Worm (Caenorhabditis elegans) whole organism, L4 larva: ENCODE results near the gene T24D5.4.
A peak's percentile ranks its signal among the peaks of the same experiment; 100 is the strongest.

Experiments used
- aha-1 ChIP-seq: fragments of 150-350 bp; peaks from one replicate; lab custom pipeline; 2014; ENCODE audit warnings: missing biosample characterization, missing genetic modification characterization
- aly-2 ChIP-seq: sonication (generic microtip); optimal IDR thresholded peaks from 2 replicates; lab custom pipeline; 2018; ENCODE audit warnings: missing biosample characterization, missing genetic modification characterization
- hmg-1.1 ChIP-seq: fragments of 200-800 bp; sonication (Bioruptor generic); IDR thresholded peaks from 2 replicates; pipeline ENCODE4 v1.3.6; 2022; ENCODE audit warnings: missing genetic modification reagents, missing genetic modification characterization, missing compliant biosample characterization
- lin-13 ChIP-seq: fragments of 150-350 bp; optimal IDR thresholded peaks from 2 replicates; lab custom pipeline; 2014; ENCODE audit warnings: missing biosample characterization, missing genetic modification reagents, missing genetic modification characterization
- lin-38 ChIP-seq: fragments of 200-800 bp; sonication (Bioruptor generic); IDR thresholded peaks from 2 replicates; pipeline ENCODE4 v1.3.6; 2022; ENCODE audit warnings: missing genetic modification reagents, missing genetic modification characterization, missing compliant biosample characterization
- lin-39 ChIP-seq: fragments of 150-350 bp; optimal IDR thresholded peaks from 2 replicates; lab custom pipeline; 2014; ENCODE audit warnings: missing biosample characterization, missing genetic modification reagents, missing genetic modification characterization
- lsy-2 ChIP-seq, 2 experiments: fragments of 150-350 bp in 1 of 2; sonication (generic microtip) in 1 of 2; optimal IDR thresholded peaks; 2 replicates each; lab custom pipeline; 2014 to 2017; ENCODE audit warnings: missing biosample characterization in 2 of 2, missing genetic modification characterization in 2 of 2
- nhr-237 ChIP-seq: sonication (generic microtip); optimal IDR thresholded peaks from 2 replicates; lab custom pipeline; 2017; ENCODE audit warnings: missing biosample characterization, missing genetic modification characterization
- nhr-25 ChIP-seq: sonication (generic microtip); optimal IDR thresholded peaks from 2 replicates; lab custom pipeline; 2017; ENCODE audit warnings: missing genetic modification characterization, mild to moderate bottlenecking, missing compliant biosample characterization, antibody characterized with exemption, moderate library complexity, borderline replicate concordance; ENCODE audit not compliant: insufficient read depth
- nhr-28 ChIP-seq: fragments of 150-350 bp; optimal IDR thresholded peaks from 2 replicates; lab custom pipeline; 2014; ENCODE audit warnings: missing biosample characterization, missing genetic modification characterization
- spr-3 ChIP-seq: fragments of 200-800 bp; sonication (Bioruptor generic); optimal IDR thresholded peaks from 2 replicates; lab custom pipeline; 2018; ENCODE audit warnings: mild to moderate bottlenecking, missing genetic modification characterization, missing compliant biosample characterization
- unc-62 ChIP-seq, 3 experiments: fragments of 150-350 bp in 1 of 3; sonication (generic microtip); optimal IDR thresholded peaks in 2 of 3; peaks in 1 of 3; 1 replicate in 1 of 3; 2 replicates in 2 of 3; lab custom pipeline; 2014 to 2017; ENCODE audit warnings: missing biosample characterization in 3 of 3, missing genetic modification characterization in 3 of 3, missing genetic modification reagents in 3 of 3, missing genotype in 1 of 3
- zip-2 ChIP-seq: fragments of 150-350 bp; optimal IDR thresholded peaks from 2 replicates; lab custom pipeline; 2014; ENCODE audit warnings: missing biosample characterization, missing genetic modification characterization

DNA sequence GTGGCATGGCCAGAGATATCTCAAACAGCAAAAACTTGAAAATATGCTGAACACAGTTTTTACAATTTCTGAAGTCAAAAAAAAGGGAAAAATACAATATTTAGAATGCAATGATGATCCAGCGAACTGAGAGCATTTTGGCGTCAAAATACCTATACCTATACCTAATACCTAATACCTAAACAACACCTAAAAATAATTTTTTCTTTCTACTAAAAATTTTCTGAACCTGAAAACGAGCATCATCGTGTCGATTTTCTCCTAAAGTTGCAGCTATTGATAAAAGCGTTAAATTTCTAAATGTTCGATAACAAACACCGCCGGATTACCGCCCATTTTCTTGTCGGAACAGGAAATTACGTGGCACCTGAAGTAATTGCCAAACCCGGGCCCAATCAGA, at the start of gene T24D5.4:
- TF ChIP-seq lin-39 (no peak), unc-62 (GFP tag; optimal IDR thresholded peaks at IDR 0.05 in 1 of 2; lab: Kevin White, UChicago) (no peak), unc-62 (tag; optimal IDR thresholded peaks at IDR 0.05; lab: Kevin White, UChicago) (no peak), spr-3 (GFP tag; lab: Kevin White, UChicago) (no peak), nhr-25 (tag; lab: Kevin White, UChicago) (no peak), aha-1 (peak; percentile 53), lin-38 (GFP tag; lab: Robert Waterston, UW) (no peak), nhr-28 (tag; lab: Kevin White, UChicago) (no peak), hmg-1.1 (no peak), zip-2 (tag; lab: Kevin White, UChicago) (no peak), lsy-2 (tag; optimal IDR thresholded peaks at IDR 0.05; lab: Kevin White, UChicago) (no peak), nhr-237 (tag; lab: Kevin White, UChicago) (no peak), aly-2 (tag; lab: Kevin White, UChicago) (no peak), lin-13 (GFP tag; lab: Kevin White, UChicago) (no peak)
